Fruit fly (Drosophila melanogaster): ENCODE data around the gene TAF1B.
A peak's percentile ranks its signal among the peaks of the same experiment; 100 is the strongest.

The TAF1B gene

dm6 chr3R:10170356-10170876 lies 26.4 kb upstream of the TAF1B start, which contains the start of gene Best1 (continued):
- peak; percentile 92 for TF ChIP-seq CG10959 (GFP tag; IDR thresholded peaks at IDR 0.05)
- peak; percentile 47; the same call in 2 of the 3 replicates for TF ChIP-seq HLH4C (GFP tag; IDR thresholded peaks at IDR 0.05; ENCODE audit: partially characterized antibody)
- peak; percentile 97 for TF ChIP-seq CG6254 (GFP tag; optimal IDR thresholded peaks at IDR 0.05)
- no peak for TF ChIP-seq btn (GFP tag; optimal IDR thresholded peaks at IDR 0.05)
- TF ChIP-seq zfh1 (GFP tag; IDR thresholded peaks at IDR 0.05), result peak; percentile 94
- TF ChIP-seq CG15011 (GFP tag; optimal IDR thresholded peaks at IDR 0.05), result peak; percentile 85
- peak; percentile 65 for TF ChIP-seq CHES-1-like (GFP tag; optimal IDR thresholded peaks at IDR 0.05)
- TF ChIP-seq Aef1 (GFP tag; IDR thresholded peaks at IDR 0.05), result peak; percentile 84
- TF ChIP-seq kah (GFP tag; optimal IDR thresholded peaks at IDR 0.05), result peak; percentile 78
- TF ChIP-seq CG18262 (tag; optimal IDR thresholded peaks at IDR 0.05), result peak; percentile 93
- peak; percentile 93 for TF ChIP-seq B-H2 (GFP tag; optimal IDR thresholded peaks at IDR 0.05)
- TF ChIP-seq CG11504 (tag; optimal IDR thresholded peaks at IDR 0.05), result peak; percentile 91
- TF ChIP-seq Tbp (GFP tag; optimal IDR thresholded peaks at IDR 0.05), result no peak
- TF ChIP-seq CG2116 (GFP tag; optimal IDR thresholded peaks at IDR 0.05), result peak; percentile 44
- peak; percentile 89 for TF ChIP-seq az2 (GFP tag; optimal IDR thresholded peaks at IDR 0.05)
- peak; percentile 76 to 83 for TF ChIP-seq Pdp1 (GFP tag; optimal IDR thresholded peaks at IDR 0.05)
- peak; percentile 0 for TF ChIP-seq ash1 (GFP tag; optimal IDR thresholded peaks at IDR 0.05)
- TF ChIP-seq peb (GFP tag; IDR thresholded peaks at IDR 0.05), result peak; percentile 76
- TF ChIP-seq tll (GFP tag; optimal IDR thresholded peaks at IDR 0.05), result peak in 1 of 2 experiments; percentile 88
- peak; percentile 67 for TF ChIP-seq CG12104 (GFP tag; optimal IDR thresholded peaks at IDR 0.05)
- peak; percentile 63 for TF ChIP-seq CG8281 (tag; optimal IDR thresholded peaks at IDR 0.05)
- TF ChIP-seq CG17361 (GFP tag; IDR thresholded peaks at IDR 0.05), result peak; percentile 92
- peak; percentile 56 for TF ChIP-seq YL-1 (GFP tag; optimal IDR thresholded peaks at IDR 0.05)
- TF ChIP-seq CG9437 (GFP tag; optimal IDR thresholded peaks at IDR 0.05), result peak; percentile 93
- peak; percentile 70 for TF ChIP-seq CG3838 (GFP tag; optimal IDR thresholded peaks at IDR 0.05)
- peak; percentile 90 for TF ChIP-seq E2f1 (GFP tag; IDR thresholded peaks at IDR 0.05)
- TF ChIP-seq zfh2 (GFP tag; optimal IDR thresholded peaks at IDR 0.05), result peak; percentile 68
- peak; percentile 90 for TF ChIP-seq Med (GFP tag)
- peak; percentile 91 for TF ChIP-seq al (GFP tag; IDR thresholded peaks at IDR 0.05)
- peak; percentile 84 for TF ChIP-seq Nf-YC (tag; optimal IDR thresholded peaks at IDR 0.05)
- peak; percentile 81 for TF ChIP-seq ase (GFP tag; IDR thresholded peaks at IDR 0.05)
- TF ChIP-seq fd3F (GFP tag; optimal IDR thresholded peaks at IDR 0.05), result peak; percentile 89
- TF ChIP-seq ftz-f1 (GFP tag; optimal IDR thresholded peaks at IDR 0.05), result peak; percentile 57
- peak; percentile 61 for TF ChIP-seq shn (GFP tag; optimal IDR thresholded peaks at IDR 0.05)
- TF ChIP-seq odd (GFP tag; optimal IDR thresholded peaks at IDR 0.05), result peak; percentile 89
- peak; percentile 100 for TF ChIP-seq aop (GFP tag; IDR thresholded peaks at IDR 0.05)
- TF ChIP-seq dm (GFP tag; optimal IDR thresholded peaks at IDR 0.05), result peak; percentile 33
- peak; percentile 89 for TF ChIP-seq ttk (GFP tag; IDR thresholded peaks at IDR 0.05)
- peak; percentile 89 for TF ChIP-seq Bgb (GFP tag; IDR thresholded peaks at IDR 0.05; ENCODE audit: partially characterized antibody)
- peak; percentile 70 for TF ChIP-seq CG13287 (GFP tag; IDR thresholded peaks at IDR 0.05; ENCODE audit: partially characterized antibody)
- TF ChIP-seq CG3995 (GFP tag; optimal IDR thresholded peaks at IDR 0.05), result peak; percentile 22
- peak; percentile 62 for TF ChIP-seq wek (GFP tag; optimal IDR thresholded peaks at IDR 0.05)
- TF ChIP-seq pfk (GFP tag; optimal IDR thresholded peaks at IDR 0.05), result peak; percentile 46
- TF ChIP-seq vvl (GFP tag; IDR thresholded peaks at IDR 0.05), result peak; percentile 96
- peak; percentile 44; the same call in 1 of the 2 replicates for TF ChIP-seq crol (GFP tag; IDR thresholded peaks at IDR 0.05)
- peak; percentile 27 for TF ChIP-seq en (GFP tag; optimal IDR thresholded peaks at IDR 0.05)
- 0 out of 2 replicates have a peak, but pooled peaks have one; percentile 29 for TF ChIP-seq Dip2 (GFP tag; IDR thresholded peaks at IDR 0.05)
- peak; percentile 77 for TF ChIP-seq CG2875 (GFP tag; optimal IDR thresholded peaks at IDR 0.05)
- TF ChIP-seq Awh (GFP tag; IDR thresholded peaks at IDR 0.05), result peak; percentile 87
- TF ChIP-seq CG4360 (GFP tag; IDR thresholded peaks at IDR 0.05), result peak; percentile 52
